Worm (Caenorhabditis elegans) whole organism, late embryonic: ENCODE results near the gene F41G4.8.

ENCODE experiments used
- dve-1 ChIP-seq: sonication (generic microtip); optimal IDR thresholded peaks from 2 replicates; lab custom pipeline; 2017; ENCODE audit warnings: antibody characterized with exemption, mild to moderate bottlenecking, missing genetic modification characterization, missing compliant biosample characterization
- hlh-30 ChIP-seq: sonication (generic microtip); optimal IDR thresholded peaks from 2 replicates; lab custom pipeline; 2017; ENCODE audit warnings: antibody characterized with exemption, missing genetic modification characterization, missing compliant biosample characterization; ENCODE audit not compliant: insufficient read depth
- nhr-11 ChIP-seq: fragments of 150-350 bp; optimal IDR thresholded peaks from 2 replicates; lab custom pipeline; 2014; ENCODE audit warnings: missing biosample characterization, missing genetic modification characterization
- npax-4 ChIP-seq: sonication (generic microtip); optimal IDR thresholded peaks from 2 replicates; lab custom pipeline; 2016; ENCODE audit warnings: missing genetic modification characterization, missing compliant biosample characterization
- odd-2 ChIP-seq: sonication (generic microtip); optimal IDR thresholded peaks from 2 replicates; lab custom pipeline; 2017; ENCODE audit warnings: antibody characterized with exemption, mild to moderate bottlenecking, missing genetic modification characterization, missing compliant biosample characterization

DNA sequence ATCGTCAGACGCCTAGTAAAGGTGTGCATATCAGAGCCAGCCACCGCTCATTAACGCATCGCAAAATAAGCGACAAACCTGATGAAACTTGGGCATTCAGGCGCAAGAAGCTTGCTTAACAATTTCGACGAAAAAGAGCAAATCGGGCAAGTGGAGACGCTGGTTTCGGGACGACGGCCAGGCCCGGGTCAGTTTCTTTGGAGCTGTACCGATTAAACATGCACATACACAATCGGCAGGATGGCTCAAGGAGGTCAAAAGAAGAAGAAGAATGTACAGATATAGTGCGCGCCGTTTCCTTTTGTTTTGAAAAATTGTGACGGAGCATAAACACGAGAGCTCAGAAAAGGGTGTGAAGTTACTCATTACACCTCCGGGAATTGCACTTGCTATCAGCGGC is 18.3 kb downstream of the F41G4.8 start:
- TF ChIP-seq odd-2 (no peak), dve-1 (tag; lab: Kevin White, UChicago) (no peak), nhr-11 (tag; lab: Kevin White, UChicago) (no peak), hlh-30 (tag; lab: Kevin White, UChicago) (no peak), npax-4 (tag; lab: Kevin White, UChicago) (no peak)
